Fruit fly (Drosophila melanogaster) whole organism, embryonic: ENCODE measurements around the gene Xport-B.
A peak's percentile ranks its signal among the peaks of the same experiment; 100 is the strongest.

ENCODE experiments used
- Asciz ChIP-seq: fragments of 200-800 bp; sonication (Bioruptor generic); optimal IDR thresholded peaks from 2 replicates; lab custom pipeline; 2017; ENCODE audit warnings: missing biosample characterization, mild to moderate bottlenecking, missing genetic modification characterization, missing genetic modification reagents
- Awh ChIP-seq: fragments of 200-800 bp; sonication (Bioruptor generic); IDR thresholded peaks from 2 replicates; pipeline ENCODE4, ENCODE4 v1.3.6; 2022; ENCODE audit warnings: missing biosample characterization, missing genetic modification characterization
- Bgb ChIP-seq: fragments of 200-800 bp; sonication (Bioruptor generic); IDR thresholded peaks from 2 replicates; pipeline ENCODE4 v1.3.6; 2022; ENCODE audit warnings: missing biosample characterization, missing genetic modification characterization; ENCODE audit not compliant: partially characterized antibody
- CG1024 ChIP-seq: fragments of 200-800 bp; sonication (Bioruptor generic); IDR thresholded peaks from 2 replicates; pipeline ENCODE4 v1.3.6; 2022; ENCODE audit warnings: missing biosample characterization, missing genetic modification characterization
- CG10274 ChIP-seq: fragments of 200-800 bp; sonication (Bioruptor generic); optimal IDR thresholded peaks from 3 replicates; lab custom pipeline; 2017; ENCODE audit warnings: missing biosample characterization, mild to moderate bottlenecking, missing genetic modification characterization
- CG11560 ChIP-seq: fragments of 200-800 bp; sonication (Bioruptor generic); IDR thresholded peaks from 3 replicates; pipeline ENCODE4 v1.3.6; 2022; ENCODE audit warnings: missing biosample characterization, missing genetic modification characterization
- CG12219 ChIP-seq: fragments of 200-800 bp; sonication (Bioruptor generic); optimal IDR thresholded peaks from 3 replicates; lab custom pipeline; 2018; ENCODE audit warnings: missing biosample characterization, mild to moderate bottlenecking, missing genetic modification characterization
- CG12942 ChIP-seq: fragments of 200-800 bp; sonication (Bioruptor generic); optimal IDR thresholded peaks from 3 replicates; lab custom pipeline; 2016; ENCODE audit warnings: missing biosample characterization, missing genetic modification characterization
- CG15073 ChIP-seq: fragments of 200-800 bp; sonication (Bioruptor generic); optimal IDR thresholded peaks from 2 replicates; lab custom pipeline; 2016; ENCODE audit warnings: missing biosample characterization, missing genetic modification characterization
- CG15601 ChIP-seq: fragments of 200-800 bp; sonication (Bioruptor generic); optimal IDR thresholded peaks from 3 replicates; lab custom pipeline; 2019; ENCODE audit warnings: missing biosample characterization, mild to moderate bottlenecking, missing genetic modification characterization, moderate library complexity
- CG16813 ChIP-seq: fragments of 200-800 bp; sonication (Bioruptor generic); IDR thresholded peaks from 3 replicates; pipeline ENCODE4 v1.3.6; 2022; ENCODE audit warnings: missing biosample characterization, missing genetic modification characterization; ENCODE audit not compliant: partially characterized antibody
- CG17568 ChIP-seq: fragments of 200-800 bp; sonication (Bioruptor generic); optimal IDR thresholded peaks from 2 replicates; lab custom pipeline; 2018; ENCODE audit warnings: missing biosample characterization, mild to moderate bottlenecking, missing genetic modification characterization, moderate library complexity
- CG17912 ChIP-seq: fragments of 200-800 bp; sonication (Bioruptor generic); optimal IDR thresholded peaks from 2 replicates; lab custom pipeline; 2018; ENCODE audit warnings: missing biosample characterization, mild to moderate bottlenecking, missing genetic modification characterization
- CG4707 ChIP-seq: fragments of 200-800 bp; sonication (Bioruptor generic); optimal IDR thresholded peaks from 2 replicates; lab custom pipeline; 2018; ENCODE audit warnings: missing biosample characterization, mild to moderate bottlenecking, missing genetic modification characterization, moderate library complexity
- CG6689 ChIP-seq: fragments of 200-800 bp; sonication (Bioruptor generic); IDR thresholded peaks from 2 replicates; pipeline ENCODE4 v1.3.6; 2022; ENCODE audit warnings: missing biosample characterization, missing genetic modification characterization
- CoRest ChIP-seq: fragments of 200-800 bp; sonication (Bioruptor generic); optimal IDR thresholded peaks from 3 replicates; lab custom pipeline; 2018; ENCODE audit warnings: missing biosample characterization, mild to moderate bottlenecking, missing genetic modification characterization, moderate library complexity
- D19B ChIP-seq: fragments of 200-800 bp; sonication (Bioruptor generic); optimal IDR thresholded peaks from 2 replicates; lab custom pipeline; 2017; ENCODE audit warnings: missing biosample characterization, mild to moderate bottlenecking, missing genetic modification characterization
- Dbx ChIP-seq: fragments of 200-800 bp; sonication (Bioruptor generic); IDR thresholded peaks from 3 replicates; pipeline ENCODE4 v1.3.6; 2022; ENCODE audit warnings: missing biosample characterization, missing genetic modification characterization
- Deaf1 ChIP-seq: fragments of 200-800 bp; optimal IDR thresholded peaks from 3 replicates; lab custom pipeline; 2019; ENCODE audit warnings: missing biosample characterization, mild to moderate bottlenecking, missing genetic modification characterization, moderate library complexity
- Ets97D ChIP-seq: fragments of 200-800 bp; sonication (Bioruptor generic); optimal IDR thresholded peaks from 3 replicates; lab custom pipeline; 2016; ENCODE audit warnings: missing biosample characterization, missing genetic modification characterization
- Fer1 ChIP-seq: fragments of 200-800 bp; sonication (Bioruptor generic); optimal IDR thresholded peaks from 2 replicates; lab custom pipeline; 2017; ENCODE audit warnings: missing biosample characterization, mild to moderate bottlenecking, missing genetic modification characterization
- PHDP ChIP-seq: fragments of 200-800 bp; sonication (Bioruptor generic); optimal IDR thresholded peaks from 3 replicates; lab custom pipeline; 2018; ENCODE audit warnings: missing biosample characterization, mild to moderate bottlenecking, missing genetic modification characterization, moderate library complexity
- Rx ChIP-seq: fragments of 200-800 bp; sonication (Bioruptor generic); IDR thresholded peaks from 2 replicates; pipeline ENCODE4 v1.3.6; 2022; ENCODE audit warnings: missing biosample characterization, missing genetic modification characterization
- Xrp1 ChIP-seq: fragments of 200-800 bp; sonication (Bioruptor generic); IDR thresholded peaks from 2 replicates; pipeline ENCODE4 v1.3.6; 2022; ENCODE audit warnings: missing biosample characterization, missing genetic modification characterization
- al ChIP-seq: fragments of 200-800 bp; sonication (Bioruptor generic); IDR thresholded peaks from 2 replicates; pipeline ENCODE4 v1.3.6; 2022; ENCODE audit warnings: missing biosample characterization, missing genetic modification characterization
- bab2 ChIP-seq: fragments of 200-800 bp; sonication (Bioruptor generic); optimal IDR thresholded peaks from 2 replicates; lab custom pipeline; 2016; ENCODE audit warnings: missing biosample characterization, missing genetic modification characterization
- chm ChIP-seq: fragments of 200-800 bp; sonication (Bioruptor generic); IDR thresholded peaks from 2 replicates; pipeline ENCODE4 v1.3.6; 2022; ENCODE audit warnings: missing biosample characterization, missing genetic modification characterization
- crol ChIP-seq: fragments of 200-800 bp; sonication (Bioruptor generic); IDR thresholded peaks from 2 replicates; pipeline ENCODE4 v1.3.6; 2022; ENCODE audit warnings: missing biosample characterization, missing genetic modification characterization
- dysf ChIP-seq: fragments of 200-800 bp; sonication (Bioruptor generic); IDR thresholded peaks from 3 replicates; pipeline ENCODE4 v1.3.6; 2022; ENCODE audit warnings: missing biosample characterization, missing genetic modification characterization
- en ChIP-seq: fragments of 200-800 bp; sonication (Bioruptor generic); optimal IDR thresholded peaks from 2 replicates; lab custom pipeline; 2016; ENCODE audit warnings: missing biosample characterization, missing genetic modification characterization
- exex ChIP-seq: fragments of 200-800 bp; sonication (Bioruptor generic); optimal IDR thresholded peaks from 4 replicates; lab custom pipeline; 2018; ENCODE audit warnings: missing biosample characterization, mild to moderate bottlenecking, missing genetic modification characterization, moderate library complexity
- fd64A ChIP-seq: fragments of 200-800 bp; sonication (Bioruptor generic); optimal IDR thresholded peaks from 3 replicates; lab custom pipeline; 2018; ENCODE audit warnings: missing biosample characterization, mild to moderate bottlenecking, missing genetic modification characterization
- ftz-f1 ChIP-seq: fragments of 200-800 bp; sonication (Bioruptor generic); optimal IDR thresholded peaks from 2 replicates; lab custom pipeline; 2016; ENCODE audit warnings: missing biosample characterization, missing genetic modification characterization
- gce ChIP-seq: fragments of 200-800 bp; sonication (Bioruptor generic); IDR thresholded peaks from 3 replicates; pipeline ENCODE4 v1.3.6; 2022; ENCODE audit warnings: missing biosample characterization, missing genetic modification characterization
- hb ChIP-seq: fragments of 200-800 bp; sonication (Bioruptor generic); IDR thresholded peaks from 3 replicates; pipeline ENCODE4 v1.3.6; 2022; ENCODE audit warnings: missing biosample characterization, missing genetic modification characterization; ENCODE audit not compliant: partially characterized antibody
- inv ChIP-seq: fragments of 200-800 bp; sonication (Bioruptor generic); IDR thresholded peaks from 2 replicates; pipeline ENCODE4 v1.3.6; 2022; ENCODE audit warnings: missing biosample characterization, missing genetic modification characterization; ENCODE audit not compliant: partially characterized antibody
- klu ChIP-seq: fragments of 200-800 bp; sonication (Bioruptor generic); IDR thresholded peaks from 2 replicates; pipeline ENCODE4 v1.3.6; 2022; ENCODE audit warnings: missing biosample characterization, missing genetic modification characterization
- lbe ChIP-seq: fragments of 200-800 bp; sonication (Bioruptor generic); optimal IDR thresholded peaks from 2 replicates; lab custom pipeline; 2016; ENCODE audit warnings: missing biosample characterization, mild to moderate bottlenecking, missing genetic modification characterization
- mirr ChIP-seq: fragments of 200-800 bp; sonication (Bioruptor generic); optimal IDR thresholded peaks from 3 replicates; lab custom pipeline; 2018; ENCODE audit warnings: missing biosample characterization, mild to moderate bottlenecking, missing genetic modification characterization
- pb ChIP-seq: fragments of 200-800 bp; sonication (Bioruptor generic); optimal IDR thresholded peaks from 3 replicates; lab custom pipeline; 2016; ENCODE audit warnings: missing biosample characterization, missing genetic modification characterization
- pita ChIP-seq: fragments of 200-800 bp; sonication (Bioruptor generic); optimal IDR thresholded peaks from 2 replicates; lab custom pipeline; 2017; ENCODE audit warnings: missing biosample characterization, mild to moderate bottlenecking, missing genetic modification characterization
- prd ChIP-seq, 3 experiments: fragments of >200 bp in 2 of 3; fragments of 200-800 bp in 1 of 3; sonication (Bioruptor generic) in 1 of 3; optimal IDR thresholded peaks in 2 of 3; IDR thresholded peaks in 1 of 3; 2 replicates in 2 of 3; 3 replicates in 1 of 3; pipeline versions ENCODE4 v1.3.6 to Lab custom; 2017 to 2022; ENCODE audit warnings: missing biosample characterization in 1 of 3, missing genetic modification characterization in 1 of 3
- ranshi ChIP-seq: fragments of 200-800 bp; sonication (Bioruptor generic); IDR thresholded peaks from 2 replicates; pipeline ENCODE4 v1.3.6; 2022; ENCODE audit warnings: missing biosample characterization, missing genetic modification characterization
- sisA ChIP-seq: fragments of 200-800 bp; sonication (Bioruptor generic); IDR thresholded peaks from 2 replicates; pipeline ENCODE4 v1.3.6; 2022; ENCODE audit warnings: missing biosample characterization, missing genetic modification characterization
- sr ChIP-seq: fragments of 200-800 bp; sonication (Bioruptor generic); IDR thresholded peaks from 3 replicates; pipeline ENCODE4 v1.3.6; 2022; ENCODE audit warnings: missing biosample characterization, missing genetic modification characterization
- tio ChIP-seq: fragments of 200-800 bp; sonication (Bioruptor generic); optimal IDR thresholded peaks from 2 replicates; lab custom pipeline; 2017; ENCODE audit warnings: missing biosample characterization, missing genetic modification characterization, inconsistent platforms
- usp ChIP-seq: fragments of >200 bp; optimal IDR thresholded peaks from 2 replicates; lab custom pipeline; 2017; ENCODE audit warnings: missing biosample characterization, missing genetic modification characterization
- vvl ChIP-seq: fragments of 200-800 bp; sonication (Bioruptor generic); IDR thresholded peaks from 2 replicates; pipeline ENCODE4 v1.3.6; 2022; ENCODE audit warnings: missing biosample characterization, missing genetic modification characterization
- wdn ChIP-seq: fragments of 200-800 bp; sonication (Bioruptor generic); IDR thresholded peaks from 2 replicates; pipeline ENCODE4 v1.3.6; 2022; ENCODE audit warnings: missing biosample characterization, missing genetic modification characterization
- zf30C ChIP-seq: fragments of 200-800 bp; sonication (Bioruptor generic); optimal IDR thresholded peaks from 3 replicates; lab custom pipeline; 2018; ENCODE audit warnings: missing biosample characterization, mild to moderate bottlenecking, missing genetic modification characterization

The Xport-B gene

DNA sequence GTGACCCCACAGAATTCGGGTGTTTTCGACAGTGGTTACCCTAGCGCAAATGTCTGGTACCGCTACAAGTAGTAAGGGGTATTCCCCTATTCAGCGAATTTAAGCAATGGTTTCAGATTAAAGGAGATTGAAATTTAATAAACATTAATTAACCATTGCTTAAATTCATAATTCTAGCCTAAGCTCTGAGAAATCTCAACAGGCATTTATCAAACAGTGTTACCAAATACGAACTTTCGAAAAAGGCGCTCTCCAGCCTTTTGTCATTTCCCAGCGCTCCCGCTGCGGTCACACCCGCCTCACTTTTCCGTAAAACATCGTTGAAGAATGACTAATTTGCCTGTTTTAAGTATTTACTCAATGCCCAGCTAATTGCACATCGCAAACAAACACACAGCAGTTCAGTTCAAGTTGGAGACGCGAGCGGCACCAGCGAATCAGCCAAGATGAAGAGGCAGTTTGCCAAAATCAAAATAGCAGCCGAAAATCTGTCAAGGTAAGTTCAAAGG, 10.3 kb downstream of the Xport-B start, which contains the start of the genes Surf6 and RhoGAP92B:
Gene Surf6, minus strand, starts transcription at position 4 of the 509 bp plus-strand sequence.
Gene RhoGAP92B, plus strand, starts transcription at position 300 of the 509 bp plus-strand sequence.
- TF ChIP-seq bab2 (GFP tag; lab: Kevin White, UChicago) (peak; percentile 56), sr (GFP tag; lab: Robert Waterston, UW) (no peak), gce (GFP tag; lab: Robert Waterston, UW) (no peak), wdn (no peak), CG4707 (no peak), hb (GFP tag; lab: Robert Waterston, UW) (no peak), Xrp1 (GFP tag; lab: Robert Waterston, UW) (peak; percentile 50; the same call in 1 of the 2 replicates), CG10274 (no peak), CG17912 (GFP tag; lab: Kevin White, UChicago) (no peak), en (GFP tag; lab: Kevin White, UChicago) (peak; percentile 49), CG17568 (GFP tag; lab: Kevin White, UChicago) (peak; percentile 79), usp (GFP tag; lab: Kevin White, UChicago) (no peak), dysf (0 out of 3 replicates have a peak, but pooled peaks have one; percentile 42), zf30C (GFP tag; lab: Kevin White, UChicago) (no peak), pita (no peak), Deaf1 (tag; lab: Kevin White, UChicago) (peak; percentile 41), Dbx (GFP tag; lab: Robert Waterston, UW) (peak; percentile 70; the same call in 2 of the 3 replicates), PHDP (peak; percentile 55), D19B (peak; percentile 2), CG15073 (GFP tag; lab: Kevin White, UChicago) (no peak), Rx (GFP tag; lab: Robert Waterston, UW) (no peak), Asciz (peak; percentile 60), klu (GFP tag; lab: Robert Waterston, UW) (no peak), tio (GFP tag; lab: Kevin White, UChicago) (no peak), CG16813 (peak; percentile 34; the same call in 1 of the 3 replicates), exex (tag; lab: Kevin White, UChicago) (peak; percentile 40), al (GFP tag; lab: Robert Waterston, UW) (no peak), prd (optimal IDR thresholded peaks at IDR 0.05; lab: Kevin White, UChicago) (no peak), prd (GFP tag; IDR thresholded peaks at IDR 0.05; lab: Robert Waterston, UW) (peak; percentile 62; the same call in 2 of the 3 replicates), sisA (GFP tag; lab: Robert Waterston, UW) (peak; percentile 36; the same call in 1 of the 2 replicates), pb (peak; percentile 60), lbe (GFP tag; lab: Kevin White, UChicago) (peak; percentile 17), ranshi (GFP tag; lab: Robert Waterston, UW) (0 out of 2 replicates have a peak, but pooled peaks have one; percentile 25), Fer1 (GFP tag; lab: Kevin White, UChicago) (peak; percentile 79), mirr (GFP tag; lab: Kevin White, UChicago) (no peak), Ets97D (GFP tag; lab: Kevin White, UChicago) (peak; percentile 89), CG15601 (tag; lab: Kevin White, UChicago) (peak; percentile 72), chm (no peak; the same call in 1 of the 2 replicates), CG1024 (GFP tag; lab: Robert Waterston, UW) (no peak), CG6689 (GFP tag; lab: Robert Waterston, UW) (peak; percentile 57), CG12219 (peak; percentile 10), inv (no peak), CG11560 (tag; lab: Robert Waterston, UW) (no peak), vvl (GFP tag; lab: Robert Waterston, UW) (peak; percentile 62), crol (GFP tag; lab: Robert Waterston, UW) (no peak), Bgb (GFP tag; lab: Robert Waterston, UW) (no peak), ftz-f1 (GFP tag; lab: Kevin White, UChicago) (peak; percentile 51), CG12942 (peak; percentile 49), CoRest (tag; lab: Kevin White, UChicago) (peak; percentile 66), Awh (GFP tag; lab: Robert Waterston, UW) (no peak), fd64A (GFP tag; lab: Kevin White, UChicago) (peak; percentile 23)
